Fruit fly (Drosophila melanogaster) whole organism: ENCODE measurements around the gene CG42583.

Source experiments
- CG8478 ChIP-seq: fragments of >200 bp; optimal IDR thresholded peaks from 2 replicates; lab custom pipeline; 2018; ENCODE audit warnings: inconsistent platforms
- Dll ChIP-seq: fragments of >200 bp; optimal IDR thresholded peaks from 2 replicates; lab custom pipeline; 2017
- pan ChIP-seq: fragments of >200 bp; optimal IDR thresholded peaks from 2 replicates; lab custom pipeline; 2017
- psq ChIP-seq: fragments of >200 bp; optimal IDR thresholded peaks from 2 replicates; lab custom pipeline; 2017
- usp ChIP-seq: fragments of >200 bp; optimal IDR thresholded peaks from 2 replicates; lab custom pipeline; 2017; ENCODE audit warnings: missing biosample characterization, missing genetic modification characterization, mixed read lengths

- TF ChIP-seq pan (lab: Kevin White, UChicago): no peak
- no peak for TF ChIP-seq CG8478 (lab: Kevin White, UChicago)
- no peak for TF ChIP-seq psq
- no peak for TF ChIP-seq usp
- no peak for TF ChIP-seq Dll
Measured at dm6 chrX:20130486-20130885, 9.1 kb upstream of the CG42583 start.
